Fruit fly (Drosophila melanogaster): ENCODE results near the gene RhoGAP18B.

RhoGAP18B gene

DNA sequence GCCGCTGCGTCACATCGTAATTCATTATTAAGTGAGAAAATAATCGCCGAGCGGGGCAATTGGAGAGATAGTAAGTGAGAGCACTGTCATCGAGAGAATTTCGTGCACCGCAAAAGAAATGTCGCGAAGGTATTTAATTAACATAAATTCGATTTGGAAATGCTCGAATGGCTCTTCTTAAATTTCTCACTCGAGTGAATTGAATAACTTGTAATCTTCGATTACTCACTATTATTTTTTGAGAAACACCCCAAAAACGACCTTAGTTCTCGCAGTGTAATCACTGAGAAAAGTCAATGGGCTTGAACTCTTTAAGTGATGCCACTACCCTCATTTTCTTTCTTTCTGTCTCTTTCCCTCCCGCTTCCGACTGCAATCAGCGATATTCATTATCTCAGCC, 11.9 kb downstream of the RhoGAP18B start:
- TF ChIP-seq CG12768 (GFP tag; optimal IDR thresholded peaks at IDR 0.05): peak; percentile 72
- no peak for TF ChIP-seq CG1620 (GFP tag; optimal IDR thresholded peaks at IDR 0.05)
- peak; percentile 53 for TF ChIP-seq CG5204 (GFP tag; optimal IDR thresholded peaks at IDR 0.05)
- no peak for TF ChIP-seq kay (GFP tag; ENCODE audit: borderline replicate concordance)
- TF ChIP-seq Clk (GFP tag; optimal IDR thresholded peaks at IDR 0.05): peak; percentile 22
- TF ChIP-seq ovo (GFP tag; optimal IDR thresholded peaks at IDR 0.05): no peak
- TF ChIP-seq toe (GFP tag; optimal IDR thresholded peaks at IDR 0.05): no peak
- peak; percentile 83 for TF ChIP-seq CG14711 (tag; optimal IDR thresholded peaks at IDR 0.05)
- peak; percentile 46 for TF ChIP-seq Hr96 (GFP tag; optimal IDR thresholded peaks at IDR 0.05)
- TF ChIP-seq bab1 (GFP tag; optimal IDR thresholded peaks at IDR 0.05): peak; percentile 82
- TF ChIP-seq CG7101 (tag; optimal IDR thresholded peaks at IDR 0.05): peak; percentile 82
- TF ChIP-seq cic (GFP tag; optimal IDR thresholded peaks at IDR 0.05): peak; percentile 47
- peak; percentile 58 for TF ChIP-seq Crg-1 (GFP tag; optimal IDR thresholded peaks at IDR 0.05)
- peak; percentile 37 for TF ChIP-seq tj (GFP tag; optimal IDR thresholded peaks at IDR 0.05)
- TF ChIP-seq pad (GFP tag; optimal IDR thresholded peaks at IDR 0.05): peak; percentile 55
- peak; percentile 35 for TF ChIP-seq Mnt (GFP tag; optimal IDR thresholded peaks at IDR 0.05)
- TF ChIP-seq CG11617 (GFP tag; optimal IDR thresholded peaks at IDR 0.05): peak; percentile 54
- TF ChIP-seq cnc (optimal IDR thresholded peaks at IDR 0.05): no peak
- TF ChIP-seq CG33017 (tag; optimal IDR thresholded peaks at IDR 0.05): peak; percentile 81
- TF ChIP-seq CG7045 (GFP tag; optimal IDR thresholded peaks at IDR 0.05): peak; percentile 67

DNA sequence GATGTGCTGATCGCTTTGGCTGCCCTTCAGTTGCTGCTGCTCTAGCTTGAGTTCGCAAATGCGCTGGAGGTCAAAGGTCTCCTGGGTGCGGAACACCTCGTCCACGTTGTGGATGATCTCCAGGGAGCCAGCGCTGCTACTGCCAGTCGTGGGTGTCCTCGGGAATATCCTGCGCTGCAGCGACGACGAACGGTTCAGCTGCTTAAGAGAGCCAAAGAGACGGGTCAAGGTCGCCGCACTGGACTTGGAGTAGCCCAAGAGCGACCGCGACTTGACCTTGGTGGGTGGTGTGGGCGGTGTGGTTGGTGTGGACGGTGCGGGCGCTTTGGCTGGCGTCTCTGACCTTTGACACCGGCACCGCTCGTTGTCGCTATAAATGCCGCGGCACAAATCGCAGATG, 12.6 kb downstream of the RhoGAP18B start:
- TF ChIP-seq Mnt (GFP tag; optimal IDR thresholded peaks at IDR 0.05) (no peak), toe (GFP tag; optimal IDR thresholded peaks at IDR 0.05) (no peak), CG7045 (GFP tag; optimal IDR thresholded peaks at IDR 0.05) (no peak), CG14711 (tag; optimal IDR thresholded peaks at IDR 0.05) (no peak), ovo (GFP tag; optimal IDR thresholded peaks at IDR 0.05) (no peak)

DNA sequence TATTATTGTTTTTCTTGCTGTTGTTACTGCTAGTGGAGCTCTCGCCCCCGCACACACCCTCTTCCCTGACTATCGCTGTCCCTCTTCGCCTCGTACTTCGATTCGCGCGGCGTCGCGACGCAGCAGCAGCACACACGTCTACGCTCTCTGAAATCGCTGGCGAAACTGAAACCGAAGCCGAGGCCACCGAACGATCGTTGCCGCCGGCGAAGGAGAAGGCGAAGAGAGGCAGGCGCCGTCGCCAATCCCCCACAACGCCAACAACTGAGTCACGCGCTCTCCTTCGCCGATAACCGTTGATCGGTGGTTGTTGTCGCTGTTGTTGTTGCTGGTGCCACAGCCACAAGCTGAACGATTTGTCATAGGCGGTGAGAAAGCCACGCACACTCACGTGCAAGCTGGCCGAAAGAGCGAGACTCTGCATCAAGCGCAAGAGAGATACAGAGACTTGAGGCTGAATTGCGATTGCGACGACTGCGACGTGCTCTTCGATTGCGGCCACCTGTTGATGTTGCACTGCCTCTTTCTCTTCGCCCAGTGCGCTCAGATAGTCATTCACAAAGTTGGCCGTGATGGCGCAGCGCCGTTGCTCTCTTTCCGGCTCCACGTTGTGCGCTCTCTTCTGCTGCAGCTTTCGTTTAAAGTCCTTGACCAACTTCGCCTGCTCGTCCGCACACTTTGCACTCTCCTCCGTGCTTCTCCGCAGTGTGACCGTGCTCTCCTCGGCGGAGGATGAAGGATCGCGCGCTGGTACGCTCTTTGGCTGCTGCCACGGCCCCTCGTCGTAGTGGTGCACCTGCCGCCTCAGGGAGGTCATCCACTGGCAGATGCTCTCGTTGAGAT, 13.4 kb downstream of the RhoGAP18B start:
- no peak for TF ChIP-seq Crg-1 (GFP tag; optimal IDR thresholded peaks at IDR 0.05)
- peak; percentile 93 for TF ChIP-seq kay (GFP tag; ENCODE audit: borderline replicate concordance)
- peak; percentile 63 for TF ChIP-seq bab1 (GFP tag; optimal IDR thresholded peaks at IDR 0.05)
- no peak for TF ChIP-seq CG7101 (tag; optimal IDR thresholded peaks at IDR 0.05)
- TF ChIP-seq CG12768 (GFP tag; optimal IDR thresholded peaks at IDR 0.05): peak; percentile 53
- peak; percentile 66 for TF ChIP-seq cic (GFP tag; optimal IDR thresholded peaks at IDR 0.05)
- TF ChIP-seq CG11617 (GFP tag; optimal IDR thresholded peaks at IDR 0.05): no peak
- TF ChIP-seq tj (GFP tag; optimal IDR thresholded peaks at IDR 0.05): peak; percentile 68
- peak; percentile 94 for TF ChIP-seq pad (GFP tag; optimal IDR thresholded peaks at IDR 0.05)
- no peak for TF ChIP-seq Clk (GFP tag; optimal IDR thresholded peaks at IDR 0.05)
- peak; percentile 57 for TF ChIP-seq Mnt (GFP tag; optimal IDR thresholded peaks at IDR 0.05)

dm6 chrX:19152570-19153287, 14.2 kb downstream of the RhoGAP18B start:
- TF ChIP-seq toe (GFP tag; optimal IDR thresholded peaks at IDR 0.05) (peak; percentile 58), pad (GFP tag; optimal IDR thresholded peaks at IDR 0.05) (peak; percentile 16), cnc (optimal IDR thresholded peaks at IDR 0.05) (no peak), CG11617 (GFP tag; optimal IDR thresholded peaks at IDR 0.05) (peak; percentile 87), CG12768 (GFP tag; optimal IDR thresholded peaks at IDR 0.05) (peak; percentile 46), tj (GFP tag; optimal IDR thresholded peaks at IDR 0.05) (peak; percentile 23), cic (GFP tag; optimal IDR thresholded peaks at IDR 0.05) (no peak), kay (GFP tag; ENCODE audit: borderline replicate concordance) (peak; percentile 92), CG5204 (GFP tag; optimal IDR thresholded peaks at IDR 0.05) (peak; percentile 72), CG1620 (GFP tag; optimal IDR thresholded peaks at IDR 0.05) (peak; percentile 15), Mnt (GFP tag; optimal IDR thresholded peaks at IDR 0.05) (peak; percentile 22), CG33017 (tag; optimal IDR thresholded peaks at IDR 0.05) (peak; percentile 45), ovo (GFP tag; optimal IDR thresholded peaks at IDR 0.05) (peak; percentile 62), Hr96 (GFP tag; optimal IDR thresholded peaks at IDR 0.05) (peak; percentile 56), CG7101 (tag; optimal IDR thresholded peaks at IDR 0.05) (peak; percentile 74), bab1 (GFP tag; optimal IDR thresholded peaks at IDR 0.05) (peak; percentile 64), CG14711 (tag; optimal IDR thresholded peaks at IDR 0.05) (peak; percentile 76), Clk (GFP tag; optimal IDR thresholded peaks at IDR 0.05) (no peak), CG7045 (GFP tag; optimal IDR thresholded peaks at IDR 0.05) (peak; percentile 57), Crg-1 (GFP tag; optimal IDR thresholded peaks at IDR 0.05) (peak; percentile 49)

- TF ChIP-seq toe (GFP tag; optimal IDR thresholded peaks at IDR 0.05): no peak
- peak; percentile 28 for TF ChIP-seq ovo (GFP tag; optimal IDR thresholded peaks at IDR 0.05)
Observed at dm6 chrX:19149511-19149876, 17.4 kb downstream of the RhoGAP18B start.
